Fruit fly (Drosophila melanogaster): ENCODE data around the gene CG10581.
A peak's percentile ranks its signal among the peaks of the same experiment; 100 is the strongest.

CG10581 gene

DNA sequence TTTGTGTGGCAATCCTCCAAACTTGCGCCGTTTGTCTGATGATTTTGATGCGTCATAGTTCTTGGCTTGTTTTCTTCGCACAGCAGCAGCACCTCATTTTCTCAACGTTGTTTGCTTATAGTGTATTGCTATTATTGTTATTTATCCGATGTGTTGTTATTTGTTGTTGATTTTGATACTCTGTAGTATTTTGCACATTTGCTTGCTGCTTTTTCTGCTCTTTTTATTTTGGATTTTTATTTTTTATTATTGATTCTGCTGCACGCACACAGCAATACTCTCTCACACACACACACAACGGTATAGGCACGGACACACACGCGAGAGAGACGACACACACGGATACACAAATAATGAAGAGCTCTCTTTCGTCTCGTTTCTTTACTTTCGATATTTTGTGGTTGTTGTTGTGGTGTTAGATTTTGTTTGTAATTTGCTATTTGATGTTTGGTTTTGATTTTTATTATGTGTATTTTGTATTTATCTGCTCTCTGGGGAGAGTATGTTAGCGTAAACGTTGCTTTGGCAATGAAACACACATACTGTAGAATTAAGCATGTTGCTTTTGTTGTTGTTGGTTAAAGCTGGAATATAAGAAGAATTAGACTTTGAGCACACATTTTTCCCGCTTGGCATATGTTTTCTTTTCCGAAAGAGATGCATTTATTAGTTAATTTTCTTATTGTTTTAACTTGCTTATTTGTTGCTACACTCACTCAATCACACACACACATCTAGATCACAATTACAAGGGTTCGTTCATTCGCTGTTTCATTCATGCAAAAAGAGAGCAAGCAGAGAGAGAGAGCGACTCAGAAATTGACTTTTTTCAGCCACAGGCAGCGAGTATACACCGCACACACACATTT, 8.8 kb downstream of the CG10581 start (continued):
- TF ChIP-seq net (GFP tag; optimal IDR thresholded peaks at IDR 0.05) (peak; percentile 40), Hr39 (GFP tag; optimal IDR thresholded peaks at IDR 0.05) (no peak), acj6 (GFP tag; optimal IDR thresholded peaks at IDR 0.05) (no peak), CG6792 (GFP tag; optimal IDR thresholded peaks at IDR 0.05) (no peak), Ets96B (tag; optimal IDR thresholded peaks at IDR 0.05) (peak; percentile 52), vri (GFP tag; optimal IDR thresholded peaks at IDR 0.05) (no peak), Hr38 (GFP tag; optimal IDR thresholded peaks at IDR 0.05) (no peak), CG8319 (GFP tag; optimal IDR thresholded peaks at IDR 0.05) (no peak), Sox14 (GFP tag; optimal IDR thresholded peaks at IDR 0.05) (no peak), CG10631 (GFP tag; optimal IDR thresholded peaks at IDR 0.05) (no peak), CG6276 (GFP tag; optimal IDR thresholded peaks at IDR 0.05) (peak; percentile 83), CG4318 (GFP tag; optimal IDR thresholded peaks at IDR 0.05) (no peak), CG10669 (GFP tag; optimal IDR thresholded peaks at IDR 0.05) (peak; percentile 50), topi (GFP tag; optimal IDR thresholded peaks at IDR 0.05) (no peak), CG11294 (GFP tag; IDR thresholded peaks at IDR 0.05) (0 out of 2 replicates have a peak, but pooled peaks have one; percentile 19), pdm3 (GFP tag; optimal IDR thresholded peaks at IDR 0.05) (peak; percentile 34), CG31627 (GFP tag; optimal IDR thresholded peaks at IDR 0.05) (no peak), CG8632 (GFP tag; optimal IDR thresholded peaks at IDR 0.05) (peak; percentile 20), eg (GFP tag; IDR thresholded peaks at IDR 0.05) (peak; percentile 83), CG15336 (GFP tag; IDR thresholded peaks at IDR 0.05) (peak; percentile 41; the same call in 1 of the 2 replicates), Hr4 (GFP tag; optimal IDR thresholded peaks at IDR 0.05) (no peak), achi (GFP tag; optimal IDR thresholded peaks at IDR 0.05) (no peak), Met (GFP tag; optimal IDR thresholded peaks at IDR 0.05) (no peak), Lpt (GFP tag; optimal IDR thresholded peaks at IDR 0.05) (peak; percentile 59), Smox (GFP tag; optimal IDR thresholded peaks at IDR 0.05) (no peak)

DNA sequence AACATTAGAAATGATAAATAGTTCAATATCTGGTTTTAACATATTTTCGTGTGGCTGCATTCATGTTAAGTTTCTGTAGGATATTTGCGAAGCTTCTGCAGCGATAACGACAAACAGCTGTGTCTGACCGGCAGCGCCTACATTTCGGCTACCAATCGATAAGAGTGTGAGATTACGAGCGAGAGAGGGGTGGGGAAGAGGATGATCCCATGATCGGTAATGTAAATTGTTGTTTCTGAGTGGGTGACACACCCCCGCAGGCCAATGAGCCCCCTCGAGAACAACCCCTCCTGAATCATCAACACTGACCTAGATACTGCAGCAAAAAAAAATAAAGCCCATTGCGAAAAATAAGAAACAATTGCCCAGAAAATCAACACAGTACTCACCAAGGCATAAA, 9.4 kb downstream of the CG10581 start:
- TF ChIP-seq Blimp-1 (GFP tag; optimal IDR thresholded peaks at IDR 0.05) (no peak), svp (GFP tag) (peak; percentile 94), CG1621 (tag; optimal IDR thresholded peaks at IDR 0.05) (no peak)

DNA sequence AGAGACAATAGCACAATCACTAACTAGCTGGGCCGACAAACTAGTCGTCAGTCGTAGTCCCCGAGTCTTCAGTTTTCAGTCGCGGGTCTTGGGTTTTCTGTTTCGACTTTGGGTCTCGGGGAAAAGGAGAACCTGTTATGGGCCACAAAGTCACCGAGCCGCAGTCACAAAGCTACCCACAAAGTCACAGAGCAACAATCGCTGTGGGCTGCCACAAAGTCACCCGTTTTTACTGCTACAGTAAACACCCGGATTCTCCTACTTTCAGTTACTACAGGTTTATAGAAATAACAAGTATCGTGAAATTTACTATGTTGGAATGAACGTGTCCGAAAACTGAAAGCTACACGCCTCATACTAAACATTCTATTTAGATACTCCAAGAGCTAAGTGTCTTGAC, 10.2 kb downstream of the CG10581 start:
- TF ChIP-seq CG6792 (GFP tag; optimal IDR thresholded peaks at IDR 0.05) (no peak), vri (GFP tag; optimal IDR thresholded peaks at IDR 0.05) (no peak), CG32006 (GFP tag; optimal IDR thresholded peaks at IDR 0.05) (no peak), Eip78C (GFP tag) (peak; percentile 64)

DNA sequence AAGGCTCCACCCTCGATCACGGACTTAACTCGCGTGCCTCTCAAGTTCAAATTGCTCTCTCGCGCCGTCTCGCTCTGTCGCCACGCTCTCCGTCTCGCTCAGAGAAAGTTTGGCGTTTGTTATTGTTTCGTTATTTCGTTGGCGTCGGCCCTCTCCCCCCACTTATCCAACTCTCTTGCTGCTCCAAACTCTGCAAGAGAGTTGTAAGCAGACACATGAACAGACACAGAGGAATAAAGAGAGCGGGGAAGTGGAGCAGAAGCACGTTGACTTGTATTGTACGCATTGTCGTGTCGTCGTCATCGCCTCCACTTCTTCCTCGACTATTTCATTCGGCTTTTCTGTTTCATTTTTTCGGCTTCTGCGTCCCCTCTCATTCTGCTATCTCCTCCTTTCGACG, 10.6 kb downstream of the CG10581 start:
- TF ChIP-seq CG11762 (GFP tag; optimal IDR thresholded peaks at IDR 0.05; ENCODE audit: insufficient read depth) = no peak
- TF ChIP-seq CG8119 (GFP tag; IDR thresholded peaks at IDR 0.05) = peak; percentile 36; the same call in 1 of the 3 replicates
- peak; percentile 50 for TF ChIP-seq Sox14 (GFP tag; optimal IDR thresholded peaks at IDR 0.05)
- peak; percentile 29 for TF ChIP-seq vri (GFP tag; optimal IDR thresholded peaks at IDR 0.05)
- no peak for TF ChIP-seq CG11294 (GFP tag; IDR thresholded peaks at IDR 0.05)
- peak; percentile 21 for TF ChIP-seq Eip75B (GFP tag; optimal IDR thresholded peaks at IDR 0.05)
- no peak for TF ChIP-seq Hr38 (GFP tag; optimal IDR thresholded peaks at IDR 0.05)
- TF ChIP-seq achi (GFP tag; optimal IDR thresholded peaks at IDR 0.05) = no peak
- no peak for TF ChIP-seq Eip93F (GFP tag; optimal IDR thresholded peaks at IDR 0.05)
- TF ChIP-seq Ets21C (GFP tag; optimal IDR thresholded peaks at IDR 0.05) = no peak
- TF ChIP-seq Smox (GFP tag; optimal IDR thresholded peaks at IDR 0.05) = no peak
- peak; percentile 42 for TF ChIP-seq CG6854 (GFP tag; optimal IDR thresholded peaks at IDR 0.05)
- no peak for TF ChIP-seq CG10631 (GFP tag; optimal IDR thresholded peaks at IDR 0.05)
- TF ChIP-seq dsx (GFP tag; optimal IDR thresholded peaks at IDR 0.05; ENCODE audit: poor library complexity, severe bottlenecking) = peak; percentile 60
- TF ChIP-seq esn (GFP tag; optimal IDR thresholded peaks at IDR 0.05) = no peak
- peak; percentile 14; the same call in 1 of the 3 replicates for TF ChIP-seq eg (GFP tag; IDR thresholded peaks at IDR 0.05)
- TF ChIP-seq OdsH (GFP tag; optimal IDR thresholded peaks at IDR 0.05) = no peak
- TF ChIP-seq CG3919 (GFP tag; optimal IDR thresholded peaks at IDR 0.05) = peak; percentile 5
- peak; percentile 73 for TF ChIP-seq CG6163 (GFP tag; IDR thresholded peaks at IDR 0.05)
- TF ChIP-seq svp (GFP tag) = peak; percentile 30
- TF ChIP-seq CG1621 (tag; optimal IDR thresholded peaks at IDR 0.05) = no peak
- no peak for TF ChIP-seq pdm3 (GFP tag; optimal IDR thresholded peaks at IDR 0.05)
- no peak for TF ChIP-seq CG4318 (GFP tag; optimal IDR thresholded peaks at IDR 0.05)
- TF ChIP-seq Lpt (GFP tag; optimal IDR thresholded peaks at IDR 0.05) = no peak
- no peak for TF ChIP-seq CG10669 (GFP tag; optimal IDR thresholded peaks at IDR 0.05)
- no peak for TF ChIP-seq fd85E (GFP tag; optimal IDR thresholded peaks at IDR 0.05)
- no peak for TF ChIP-seq CG34406 (GFP tag; optimal IDR thresholded peaks at IDR 0.05)
- TF ChIP-seq Ets96B (tag; optimal IDR thresholded peaks at IDR 0.05) = no peak
- no peak for TF ChIP-seq CG8319 (GFP tag; optimal IDR thresholded peaks at IDR 0.05)
